Worm (Caenorhabditis elegans): ENCODE measurements around the gene E04D5.4.

The E04D5.4 gene

ce11 chrII:10446814-10447213 lies 6.7 kb downstream of the E04D5.4 start:
- TF ChIP-seq hnd-1 (tag; optimal IDR thresholded peaks at IDR 0.05) (no peak), ceh-13 (GFP tag; optimal IDR thresholded peaks at IDR 0.05) (no peak), hmbx-1 (tag; optimal IDR thresholded peaks at IDR 0.05) (no peak), scrt-1 (GFP tag; IDR thresholded peaks at IDR 0.05) (no peak), sea-1 (GFP tag; conservative IDR thresholded peaks at IDR 0.05) (no peak), tra-4 (tag; optimal IDR thresholded peaks at IDR 0.05) (no peak), hmg-4 (GFP tag; optimal IDR thresholded peaks at IDR 0.05) (no peak), ama-1 (optimal IDR thresholded peaks at IDR 0.05) (no peak), ceh-36 (tag; optimal IDR thresholded peaks at IDR 0.05) (no peak), ets-7 (tag; optimal IDR thresholded peaks at IDR 0.05) (no peak), B0310.2 (tag; optimal IDR thresholded peaks at IDR 0.05) (no peak), tbx-37 (GFP tag; conservative IDR thresholded peaks at IDR 0.05) (no peak), F13C5.2 (tag; optimal IDR thresholded peaks at IDR 0.05) (no peak), aly-1 (tag; optimal IDR thresholded peaks at IDR 0.05) (no peak), pes-1 (GFP tag; IDR thresholded peaks at IDR 0.05) (no peak), tbx-11 (GFP tag; IDR thresholded peaks at IDR 0.05) (no peak), flt-1 (GFP tag; IDR thresholded peaks at IDR 0.05) (no peak)

ce11 chrII:10447348-10448316 lies 7.6 kb downstream of the E04D5.4 start, which contains the start of gene ZK673.2:
ZK673.2 (plus strand) TSS chrII:10448266.
- no peak for TF ChIP-seq ama-1 (optimal IDR thresholded peaks at IDR 0.05)
- TF ChIP-seq hmbx-1 (tag; optimal IDR thresholded peaks at IDR 0.05), result no peak
- no peak for TF ChIP-seq F13C5.2 (tag; optimal IDR thresholded peaks at IDR 0.05)
- TF ChIP-seq ceh-36 (tag; optimal IDR thresholded peaks at IDR 0.05), result no peak
- no peak for TF ChIP-seq sea-1 (GFP tag; conservative IDR thresholded peaks at IDR 0.05)
- no peak for TF ChIP-seq pes-1 (GFP tag; IDR thresholded peaks at IDR 0.05)
- no peak for TF ChIP-seq hnd-1 (tag; optimal IDR thresholded peaks at IDR 0.05)
- no peak for TF ChIP-seq flt-1 (GFP tag; IDR thresholded peaks at IDR 0.05)
- TF ChIP-seq ceh-13 (GFP tag; optimal IDR thresholded peaks at IDR 0.05), result no peak
- no peak for TF ChIP-seq tbx-11 (GFP tag; IDR thresholded peaks at IDR 0.05)
- no peak for TF ChIP-seq tra-4 (tag; optimal IDR thresholded peaks at IDR 0.05)
- no peak for TF ChIP-seq aly-1 (tag; optimal IDR thresholded peaks at IDR 0.05)
- no peak for TF ChIP-seq scrt-1 (GFP tag; IDR thresholded peaks at IDR 0.05)
- no peak for TF ChIP-seq ets-7 (tag; optimal IDR thresholded peaks at IDR 0.05)
- TF ChIP-seq B0310.2 (tag; optimal IDR thresholded peaks at IDR 0.05), result no peak

DNA sequence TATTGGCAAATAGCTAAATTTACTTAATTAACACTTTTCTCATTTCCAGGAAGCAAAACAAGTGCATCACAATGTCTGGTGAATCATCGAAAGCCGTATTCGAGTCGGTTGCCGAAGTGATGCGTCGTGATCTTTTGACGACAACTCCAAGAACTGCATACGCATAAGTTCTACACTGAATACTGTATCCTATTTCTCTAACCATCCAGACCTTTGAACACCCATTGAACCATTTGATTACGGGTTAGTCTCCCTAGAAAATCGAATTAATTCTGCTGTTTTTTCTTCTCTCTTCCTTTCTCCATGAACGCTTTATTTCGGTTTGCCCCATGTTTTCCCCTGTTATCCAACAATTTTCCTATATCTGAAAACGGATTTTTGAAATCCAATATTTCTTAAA lies 9.6 kb downstream of the E04D5.4 start, which contains the start of gene lin-56:
lin-56 (plus strand) TSS at position 301 of the 400 bp plus-strand sequence.
- TF ChIP-seq pes-1 (GFP tag; IDR thresholded peaks at IDR 0.05), result no peak
- TF ChIP-seq hnd-1 (tag; optimal IDR thresholded peaks at IDR 0.05), result no peak
- TF ChIP-seq B0310.2 (tag; optimal IDR thresholded peaks at IDR 0.05), result no peak
- no peak for TF ChIP-seq ama-1 (optimal IDR thresholded peaks at IDR 0.05)
- no peak for TF ChIP-seq tbx-11 (GFP tag; IDR thresholded peaks at IDR 0.05)
- TF ChIP-seq scrt-1 (GFP tag; IDR thresholded peaks at IDR 0.05), result no peak
- TF ChIP-seq sea-1 (GFP tag; conservative IDR thresholded peaks at IDR 0.05), result no peak
- TF ChIP-seq hmg-4 (GFP tag; optimal IDR thresholded peaks at IDR 0.05), result no peak
- TF ChIP-seq ceh-36 (tag; optimal IDR thresholded peaks at IDR 0.05), result no peak

- TF ChIP-seq ets-7 (tag; optimal IDR thresholded peaks at IDR 0.05), result no peak
- TF ChIP-seq aly-1 (tag; optimal IDR thresholded peaks at IDR 0.05), result no peak
- TF ChIP-seq F13C5.2 (tag; optimal IDR thresholded peaks at IDR 0.05), result no peak
- TF ChIP-seq ama-1 (optimal IDR thresholded peaks at IDR 0.05), result no peak
- no peak for TF ChIP-seq pes-1 (GFP tag; IDR thresholded peaks at IDR 0.05)
- TF ChIP-seq sea-1 (GFP tag; conservative IDR thresholded peaks at IDR 0.05), result no peak
- no peak for TF ChIP-seq scrt-1 (GFP tag; IDR thresholded peaks at IDR 0.05)
Observed at ce11 chrII:10450335-10450734, 10.3 kb downstream of the E04D5.4 start.

DNA sequence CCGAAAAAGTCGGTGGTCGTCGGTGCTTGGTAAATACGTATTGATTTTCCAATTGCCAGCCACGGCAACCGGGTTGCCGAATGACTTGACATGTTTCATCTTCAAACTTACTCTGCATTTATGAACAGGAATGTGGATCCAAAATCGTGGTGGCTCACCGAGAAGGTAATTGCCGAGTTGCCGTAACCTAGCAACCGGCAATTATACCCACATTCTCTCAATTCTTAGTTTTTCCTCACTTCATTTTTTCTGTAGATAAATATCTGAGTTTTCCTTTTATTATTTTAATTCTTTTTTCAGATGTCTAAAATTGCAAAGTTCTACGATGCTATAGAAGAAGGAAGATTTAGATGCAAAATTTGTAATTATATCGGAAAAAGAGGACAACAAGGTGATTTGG lies 12.5 kb downstream of the E04D5.4 start, which contains the start of gene ZK673.4:
ZK673.4 (plus strand) TSS at position 301 of the 400 bp plus-strand sequence.
- TF ChIP-seq sea-1 (GFP tag; conservative IDR thresholded peaks at IDR 0.05) (no peak), hmbx-1 (tag; optimal IDR thresholded peaks at IDR 0.05) (no peak), hnd-1 (tag; optimal IDR thresholded peaks at IDR 0.05) (no peak), ceh-13 (GFP tag; optimal IDR thresholded peaks at IDR 0.05) (no peak), F13C5.2 (tag; optimal IDR thresholded peaks at IDR 0.05) (no peak), tbx-11 (GFP tag; IDR thresholded peaks at IDR 0.05) (no peak), ama-1 (optimal IDR thresholded peaks at IDR 0.05) (no peak), flt-1 (GFP tag; IDR thresholded peaks at IDR 0.05) (no peak), tra-4 (tag; optimal IDR thresholded peaks at IDR 0.05) (no peak), tbx-37 (GFP tag; conservative IDR thresholded peaks at IDR 0.05) (no peak), ceh-36 (tag; optimal IDR thresholded peaks at IDR 0.05) (no peak), hmg-4 (GFP tag; optimal IDR thresholded peaks at IDR 0.05) (no peak)

DNA sequence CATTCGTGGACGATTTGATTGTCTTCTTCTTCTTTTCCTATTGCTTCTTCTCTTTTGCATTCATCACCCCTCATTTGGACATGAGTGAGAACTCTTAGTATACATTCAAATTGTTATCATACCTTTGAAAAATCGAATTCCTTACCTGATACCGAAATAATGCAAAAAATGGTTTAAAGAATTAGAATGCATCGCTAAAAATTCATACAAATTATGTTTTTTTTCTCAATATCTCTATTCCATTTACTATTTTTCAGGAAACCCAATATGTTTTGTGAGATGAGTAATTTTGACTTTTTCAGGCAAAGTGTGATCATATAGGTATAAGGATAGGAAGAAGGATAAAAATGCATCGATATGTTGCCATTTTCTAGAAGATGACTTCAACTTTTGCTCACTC lies 16.9 kb downstream of the E04D5.4 start, which contains the start of gene ZK673.11:
ZK673.11 (plus strand) TSS at position 301 of the 400 bp plus-strand sequence.
- no peak for TF ChIP-seq tbx-11 (GFP tag; IDR thresholded peaks at IDR 0.05)
- TF ChIP-seq hnd-1 (tag; optimal IDR thresholded peaks at IDR 0.05), result no peak
- no peak for TF ChIP-seq ceh-36 (tag; optimal IDR thresholded peaks at IDR 0.05)
- TF ChIP-seq B0310.2 (tag; optimal IDR thresholded peaks at IDR 0.05), result no peak
- TF ChIP-seq hmbx-1 (tag; optimal IDR thresholded peaks at IDR 0.05), result no peak
- TF ChIP-seq F13C5.2 (tag; optimal IDR thresholded peaks at IDR 0.05), result no peak
- no peak for TF ChIP-seq ets-7 (tag; optimal IDR thresholded peaks at IDR 0.05)
- TF ChIP-seq tbx-37 (GFP tag; conservative IDR thresholded peaks at IDR 0.05), result no peak
- TF ChIP-seq hmg-4 (GFP tag; optimal IDR thresholded peaks at IDR 0.05), result no peak
- no peak for TF ChIP-seq scrt-1 (GFP tag; IDR thresholded peaks at IDR 0.05)

DNA sequence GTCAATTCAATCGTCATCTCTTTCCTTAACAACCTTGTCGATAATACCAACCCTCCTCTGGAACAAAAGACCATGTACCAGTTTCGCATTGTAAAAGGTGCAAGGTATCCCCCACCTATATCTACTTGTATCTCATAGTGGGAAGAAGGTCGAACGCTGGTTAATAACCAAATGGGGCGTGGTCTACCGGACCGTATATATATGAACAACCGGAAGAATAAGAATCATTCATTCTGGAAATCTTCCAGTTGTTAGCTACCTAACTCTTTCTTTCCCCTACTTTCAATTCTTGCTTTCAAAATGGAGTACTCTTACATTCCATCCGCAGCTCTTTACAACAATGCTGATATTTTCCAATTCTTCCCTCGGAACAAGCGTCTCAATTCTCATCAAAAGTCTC lies 21.1 kb downstream of the E04D5.4 start, which contains the start of gene ZK673.5:
ZK673.5 (plus strand) TSS at position 301 of the 400 bp plus-strand sequence.
- no peak for TF ChIP-seq flt-1 (GFP tag; IDR thresholded peaks at IDR 0.05)
- no peak for TF ChIP-seq ets-7 (tag; optimal IDR thresholded peaks at IDR 0.05)
- no peak for TF ChIP-seq ama-1 (optimal IDR thresholded peaks at IDR 0.05)
- no peak for TF ChIP-seq hmg-4 (GFP tag; optimal IDR thresholded peaks at IDR 0.05)
- TF ChIP-seq aly-1 (tag; optimal IDR thresholded peaks at IDR 0.05), result no peak
- TF ChIP-seq tra-4 (tag; optimal IDR thresholded peaks at IDR 0.05), result no peak
- TF ChIP-seq sea-1 (GFP tag; conservative IDR thresholded peaks at IDR 0.05), result no peak
- TF ChIP-seq scrt-1 (GFP tag; IDR thresholded peaks at IDR 0.05), result no peak
